Worm (Caenorhabditis elegans) whole organism, L4 larva: ENCODE data around the gene tsct-1.

Source experiments
- F10B5.3 ChIP-seq: sonication (generic microtip); optimal IDR thresholded peaks from 2 replicates; lab custom pipeline; 2016; ENCODE audit warnings: mild to moderate bottlenecking, missing genetic modification characterization, missing compliant biosample characterization
- F26F4.8 ChIP-seq: fragments of 200-800 bp; sonication (Bioruptor generic); conservative IDR thresholded peaks from 2 replicates; pipeline ENCODE4 v1.3.6; 2022; ENCODE audit warnings: missing genetic modification characterization, missing compliant biosample characterization
- F37D6.2 ChIP-seq: sonication (generic microtip); optimal IDR thresholded peaks from 2 replicates; lab custom pipeline; 2016; ENCODE audit warnings: mild to moderate bottlenecking, missing genetic modification characterization, missing compliant biosample characterization
- F44E2.7 ChIP-seq: fragments of 200-800 bp; sonication (Bioruptor generic); IDR thresholded peaks from 2 replicates; pipeline ENCODE4 v2.1.2; 2022; ENCODE audit warnings: missing genetic modification characterization, missing compliant biosample characterization
- T26A8.4 ChIP-seq: fragments of 200-800 bp; sonication (Bioruptor generic); IDR thresholded peaks from 2 replicates; pipeline ENCODE4 v1.3.6; 2022; ENCODE audit warnings: missing genetic modification characterization, missing compliant biosample characterization
- Y105C5A.15 ChIP-seq: fragments of 200-800 bp; sonication (Bioruptor generic); IDR thresholded peaks from 2 replicates; pipeline ENCODE4 v1.3.6; 2022; ENCODE audit warnings: missing genetic modification characterization, missing compliant biosample characterization
- aha-1 ChIP-seq: fragments of 150-350 bp; peaks from one replicate; lab custom pipeline; 2014; ENCODE audit warnings: missing biosample characterization, missing genetic modification characterization
- ceh-28 ChIP-seq: fragments of 150-350 bp; optimal IDR thresholded peaks from 2 replicates; lab custom pipeline; 2014; ENCODE audit warnings: missing biosample characterization, missing genetic modification reagents, missing genetic modification characterization
- ctbp-1 ChIP-seq: fragments of 200-800 bp; sonication (Bioruptor generic); IDR thresholded peaks from 2 replicates; pipeline ENCODE4 v1.3.6; 2022; ENCODE audit warnings: missing genetic modification reagents, missing genetic modification characterization, missing compliant biosample characterization
- daf-16 ChIP-seq, 3 experiments: sonication (generic microtip); optimal IDR thresholded peaks; 2 replicates each; lab custom pipeline; 2016 to 2017; ENCODE audit warnings: missing genetic modification characterization in 3 of 3, missing genetic modification reagents in 3 of 3, mild to moderate bottlenecking in 2 of 3, missing compliant biosample characterization in 2 of 3, missing biosample characterization in 1 of 3, moderate library complexity in 1 of 3
- dmd-9 ChIP-seq: fragments of 200-800 bp; sonication (Bioruptor generic); IDR thresholded peaks from 2 replicates; pipeline ENCODE4 v1.3.6; 2022; ENCODE audit warnings: missing genetic modification reagents, missing genetic modification characterization, missing compliant biosample characterization
- duxl-1 ChIP-seq: sonication (generic microtip); optimal IDR thresholded peaks from 2 replicates; lab custom pipeline; 2016; ENCODE audit warnings: mild to moderate bottlenecking, missing genetic modification characterization, moderate library complexity, missing compliant biosample characterization; ENCODE audit not compliant: poor library complexity
- egl-27 ChIP-seq: sonication (generic microtip); optimal IDR thresholded peaks from 3 replicates; lab custom pipeline; 2017; ENCODE audit warnings: missing biosample characterization, missing genetic modification reagents, missing genetic modification characterization
- egl-43 ChIP-seq: fragments of 200-800 bp; sonication (Bioruptor generic); IDR thresholded peaks from 2 replicates; pipeline ENCODE4 v1.3.6; 2022; ENCODE audit warnings: missing genetic modification reagents, missing genetic modification characterization, missing compliant biosample characterization
- fos-1 ChIP-seq: fragments of 150-350 bp; optimal IDR thresholded peaks from 2 replicates; lab custom pipeline; 2014; ENCODE audit warnings: missing biosample characterization, missing genetic modification characterization
- hlh-11 ChIP-seq: fragments of 200-800 bp; sonication (Bioruptor generic); optimal IDR thresholded peaks from 2 replicates; lab custom pipeline; 2018; ENCODE audit warnings: mild to moderate bottlenecking, missing genetic modification characterization, missing compliant biosample characterization
- hlh-30 ChIP-seq: sonication (generic microtip); optimal IDR thresholded peaks from 2 replicates; lab custom pipeline; 2017; ENCODE audit warnings: antibody characterized with exemption, mild to moderate bottlenecking, missing genetic modification characterization, missing compliant biosample characterization; ENCODE audit not compliant: insufficient read depth
- hmg-1.1 ChIP-seq: fragments of 200-800 bp; sonication (Bioruptor generic); IDR thresholded peaks from 2 replicates; pipeline ENCODE4 v1.3.6; 2022; ENCODE audit warnings: missing genetic modification reagents, missing genetic modification characterization, missing compliant biosample characterization
- jun-1 ChIP-seq: fragments of 150-350 bp; optimal IDR thresholded peaks from 2 replicates; lab custom pipeline; 2014; ENCODE audit warnings: missing biosample characterization, missing genetic modification reagents, missing genetic modification characterization
- lin-15B ChIP-seq: fragments of 150-350 bp; sonication (generic microtip); optimal IDR thresholded peaks from 3 replicates; lab custom pipeline; 2014; ENCODE audit warnings: missing biosample characterization, missing genetic modification characterization
- lin-29 ChIP-seq: fragments of 200-800 bp; sonication (Bioruptor generic); IDR thresholded peaks from 2 replicates; pipeline ENCODE4 v1.3.6; 2022; ENCODE audit warnings: missing genetic modification reagents, missing genetic modification characterization, missing compliant biosample characterization
- lin-38 ChIP-seq: fragments of 200-800 bp; sonication (Bioruptor generic); IDR thresholded peaks from 2 replicates; pipeline ENCODE4 v1.3.6; 2022; ENCODE audit warnings: missing genetic modification reagents, missing genetic modification characterization, missing compliant biosample characterization
- lsy-2 ChIP-seq, 2 experiments: fragments of 150-350 bp in 1 of 2; sonication (generic microtip) in 1 of 2; optimal IDR thresholded peaks; 2 replicates each; lab custom pipeline; 2014 to 2017; ENCODE audit warnings: missing biosample characterization in 2 of 2, missing genetic modification characterization in 2 of 2
- mdl-1 ChIP-seq, 2 experiments: fragments of 150-350 bp in 1 of 2; sonication (generic microtip) in 1 of 2; optimal IDR thresholded peaks; 2 replicates each; lab custom pipeline; 2014 to 2017; ENCODE audit warnings: missing biosample characterization in 2 of 2, missing genetic modification characterization in 2 of 2
- mdt-29 ChIP-seq: fragments of 200-800 bp; sonication (Bioruptor generic); IDR thresholded peaks from 2 replicates; pipeline ENCODE4 v1.3.6; 2022; ENCODE audit warnings: missing genetic modification reagents, missing genetic modification characterization, missing compliant biosample characterization
- mep-1 ChIP-seq: fragments of 150-350 bp; sonication (generic microtip); optimal IDR thresholded peaks from 3 replicates; lab custom pipeline; 2014; ENCODE audit warnings: missing biosample characterization, missing genetic modification characterization
- mxl-3 ChIP-seq: fragments of 200-800 bp; sonication (Bioruptor generic); optimal IDR thresholded peaks from 2 replicates; lab custom pipeline; 2018; ENCODE audit warnings: mild to moderate bottlenecking, missing genetic modification characterization, missing compliant biosample characterization
- nhr-102 ChIP-seq: sonication (generic microtip); optimal IDR thresholded peaks from 2 replicates; lab custom pipeline; 2016; ENCODE audit warnings: mild to moderate bottlenecking, missing genetic modification characterization, moderate library complexity, missing compliant biosample characterization
- nhr-11 ChIP-seq: fragments of 150-350 bp; optimal IDR thresholded peaks from 2 replicates; lab custom pipeline; 2014; ENCODE audit warnings: missing biosample characterization, missing genetic modification characterization
- nhr-42 ChIP-seq: fragments of 200-800 bp; sonication (Bioruptor generic); IDR thresholded peaks from 2 replicates; pipeline ENCODE4 v1.3.6; 2022; ENCODE audit warnings: missing genetic modification characterization, missing compliant biosample characterization
- nhr-48 ChIP-seq: sonication (generic microtip); optimal IDR thresholded peaks from 2 replicates; lab custom pipeline; 2016; ENCODE audit warnings: mild to moderate bottlenecking, missing genetic modification characterization, missing compliant biosample characterization
- nhr-6 ChIP-seq: fragments of 150-350 bp; optimal IDR thresholded peaks from 2 replicates; lab custom pipeline; 2014; ENCODE audit warnings: missing biosample characterization, missing genetic modification characterization
- pha-4 ChIP-seq, 2 experiments: fragments of 150-350 bp in 1 of 2; fragments of 200-800 bp in 1 of 2; sonication (Bioruptor generic) in 1 of 2; IDR thresholded peaks in 1 of 2; optimal IDR thresholded peaks in 1 of 2; 2 replicates each; pipeline versions ENCODE4 v1.3.6 to Lab custom; 2014 to 2022; ENCODE audit warnings: missing genetic modification characterization in 2 of 2, missing genetic modification reagents in 2 of 2, missing biosample characterization in 1 of 2, missing compliant biosample characterization in 1 of 2
- php-3 ChIP-seq: fragments of 200-800 bp; sonication (Bioruptor generic); IDR thresholded peaks from 2 replicates; pipeline ENCODE4 v1.3.6; 2022; ENCODE audit warnings: missing genetic modification reagents, missing genetic modification characterization, missing compliant biosample characterization
- sdz-12 ChIP-seq: fragments of 200-800 bp; sonication (Bioruptor generic); optimal IDR thresholded peaks from 2 replicates; lab custom pipeline; 2018; ENCODE audit warnings: mild to moderate bottlenecking, missing genetic modification characterization, missing compliant biosample characterization
- snpc-1.2 ChIP-seq: fragments of 200-800 bp; sonication (Bioruptor generic); IDR thresholded peaks from 2 replicates; pipeline ENCODE4 v1.3.6; 2022; ENCODE audit warnings: missing genetic modification reagents, missing genetic modification characterization, missing compliant biosample characterization
- zfp-2 ChIP-seq: sonication (generic microtip); optimal IDR thresholded peaks from 2 replicates; lab custom pipeline; 2016; ENCODE audit warnings: mild to moderate bottlenecking, missing genetic modification characterization, missing compliant biosample characterization
- zip-2 ChIP-seq: fragments of 150-350 bp; optimal IDR thresholded peaks from 2 replicates; lab custom pipeline; 2014; ENCODE audit warnings: missing biosample characterization, missing genetic modification characterization
- ztf-11 ChIP-seq: fragments of 150-350 bp; optimal IDR thresholded peaks from 2 replicates; lab custom pipeline; 2014; ENCODE audit warnings: missing biosample characterization, missing genetic modification characterization

The tsct-1 gene

DNA sequence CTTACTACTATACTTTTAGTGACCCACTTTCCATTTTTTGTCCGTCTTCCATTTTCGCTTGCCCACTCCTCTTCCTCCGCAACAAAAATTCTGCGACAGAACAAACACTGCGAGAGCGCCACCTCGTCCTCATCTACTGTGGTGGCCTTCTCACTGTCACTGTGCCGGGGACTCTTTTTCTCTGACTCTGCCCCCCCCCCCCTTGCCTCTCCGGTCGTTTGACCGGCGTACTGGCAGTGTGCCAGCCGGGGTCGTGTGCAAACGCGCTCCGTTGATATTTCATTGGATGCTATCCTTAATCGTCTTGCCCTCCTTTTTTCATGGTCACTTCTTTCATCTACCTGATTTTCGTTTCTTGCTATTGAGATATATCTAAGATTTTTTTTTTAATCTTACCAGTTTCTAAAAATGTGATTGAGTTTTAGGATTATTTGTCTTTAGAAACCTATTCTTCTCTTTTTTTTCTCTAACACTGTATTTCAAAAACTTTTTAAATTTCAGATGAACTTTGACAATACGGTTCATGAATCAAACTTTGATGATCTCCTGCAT lies 46.6 kb downstream of the tsct-1 start, which contains the start of gene atf-6 (continued):
- TF ChIP-seq pha-4 (GFP tag; IDR thresholded peaks at IDR 0.05; lab: Robert Waterston, UW) = peak; percentile 65; the same call in 1 of the 2 replicates
- no peak for TF ChIP-seq pha-4 (tag; optimal IDR thresholded peaks at IDR 0.05; lab: Kevin White, UChicago)
- peak; percentile 30 for TF ChIP-seq jun-1
- no peak for TF ChIP-seq lin-15B
- peak; percentile 89 for TF ChIP-seq egl-43 (GFP tag; lab: Robert Waterston, UW)
- TF ChIP-seq mxl-3 = peak; percentile 77
- TF ChIP-seq F37D6.2 = peak; percentile 73
- TF ChIP-seq php-3 (GFP tag; lab: Robert Waterston, UW) = no peak
- TF ChIP-seq hlh-11 (tag; lab: Kevin White, UChicago) = peak; percentile 91
- TF ChIP-seq mdl-1 (tag; optimal IDR thresholded peaks at IDR 0.05; lab: Kevin White, UChicago) = peak in 1 of 2 experiments; percentile 60
- no peak for TF ChIP-seq dmd-9 (GFP tag; lab: Robert Waterston, UW)
- TF ChIP-seq nhr-6 (tag; lab: Kevin White, UChicago) = peak; percentile 83
- no peak for TF ChIP-seq egl-27
- no peak for TF ChIP-seq snpc-1.2 (GFP tag; lab: Robert Waterston, UW)
- no peak for TF ChIP-seq sdz-12 (GFP tag; lab: Kevin White, UChicago)
- no peak for TF ChIP-seq F44E2.7 (GFP tag; lab: Robert Waterston, UW)
- peak; percentile 17 for TF ChIP-seq zfp-2 (tag; lab: Kevin White, UChicago)
- peak; percentile 95 for TF ChIP-seq hmg-1.1 (GFP tag; lab: Robert Waterston, UW)
- TF ChIP-seq lin-29 = no peak
- TF ChIP-seq ctbp-1 = peak; percentile 86
- TF ChIP-seq mep-1 (tag; lab: Kevin White, UChicago) = peak; percentile 95
- TF ChIP-seq nhr-42 = peak; percentile 83; the same call in 1 of the 2 replicates

DNA sequence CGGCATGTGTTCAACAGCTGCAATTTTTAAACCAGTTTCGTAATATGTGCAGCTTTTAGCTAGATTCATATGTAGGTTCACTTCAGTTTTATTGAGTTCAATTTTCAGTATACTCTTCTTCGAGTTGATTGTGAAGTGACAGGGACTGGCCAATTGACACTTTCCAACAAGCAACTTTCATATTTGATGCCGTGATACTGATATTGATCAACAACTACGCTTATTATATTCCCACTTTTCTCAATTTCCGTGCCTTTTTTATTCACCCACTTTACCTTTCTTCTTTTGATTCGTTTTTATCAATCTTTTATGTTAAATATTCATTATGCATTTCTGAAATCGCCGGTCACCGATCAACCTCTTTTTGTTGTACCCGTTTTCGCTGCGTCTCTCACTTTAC lies 50.2 kb downstream of the tsct-1 start:
- TF ChIP-seq nhr-48 (tag; lab: Kevin White, UChicago) (no peak), aha-1 (tag; lab: Kevin White, UChicago) (no peak), jun-1 (no peak), T26A8.4 (no peak), ztf-11 (no peak), lin-38 (GFP tag; lab: Robert Waterston, UW) (no peak), daf-16 (GFP tag; optimal IDR thresholded peaks at IDR 0.05; lab: Kevin White, UChicago) (no peak), daf-16 (tag; optimal IDR thresholded peaks at IDR 0.05; lab: Kevin White, UChicago) (no peak), Y105C5A.15 (GFP tag; lab: Robert Waterston, UW) (no peak), mdt-29 (GFP tag; lab: Robert Waterston, UW) (no peak), nhr-102 (tag; lab: Kevin White, UChicago) (no peak), duxl-1 (tag; lab: Kevin White, UChicago) (no peak), ceh-28 (no peak), zip-2 (tag; lab: Kevin White, UChicago) (no peak), hlh-30 (tag; lab: Kevin White, UChicago) (no peak), nhr-11 (no peak), hlh-11 (tag; lab: Kevin White, UChicago) (no peak), lsy-2 (tag; optimal IDR thresholded peaks at IDR 0.05; lab: Kevin White, UChicago) (no peak)

DNA sequence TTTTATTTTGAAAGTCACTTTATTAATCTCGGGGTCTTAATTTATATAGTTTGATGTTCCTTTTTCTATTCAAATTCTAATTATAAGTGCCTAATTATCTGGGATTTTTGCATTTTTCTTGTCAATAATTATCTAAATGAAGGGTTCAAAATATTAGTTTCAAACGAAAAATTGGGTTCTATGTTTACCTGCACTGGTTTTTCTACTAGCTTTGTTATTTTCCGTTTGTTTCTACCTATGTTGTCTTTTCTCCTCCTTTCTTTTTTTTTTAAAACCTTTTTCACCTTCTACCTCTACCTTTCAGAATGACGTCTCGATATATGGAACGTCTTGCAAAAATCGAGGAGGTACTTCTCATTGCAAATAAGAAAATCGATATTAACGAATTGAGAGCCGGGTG lies 50.9 kb downstream of the tsct-1 start, which contains the start of gene tbc-13:
Gene tbc-13, plus strand, starts transcription at position 301 of the 400 bp plus-strand sequence.
- TF ChIP-seq F10B5.3 (tag; lab: Kevin White, UChicago) (no peak), fos-1 (tag; lab: Kevin White, UChicago) (no peak), F26F4.8 (GFP tag; lab: Robert Waterston, UW) (no peak), aha-1 (tag; lab: Kevin White, UChicago) (peak; percentile 81)
- TF ChIP-seq, all 104 proteins: peak for 1
